Worm (Caenorhabditis elegans) whole organism, late embryonic: ENCODE results near the gene H19J13.2.

ENCODE experiments used
- C08G9.2 ChIP-seq: sonication (generic microtip); optimal IDR thresholded peaks from 2 replicates; lab custom pipeline; 2016; ENCODE audit warnings: mild to moderate bottlenecking, missing genetic modification characterization, moderate library complexity, missing compliant biosample characterization
- F13H6.1 ChIP-seq: sonication (generic microtip); optimal IDR thresholded peaks from 2 replicates; lab custom pipeline; 2016; ENCODE audit warnings: missing genetic modification characterization, missing compliant biosample characterization
- K02D7.2 ChIP-seq: sonication (generic microtip); optimal IDR thresholded peaks from 2 replicates; lab custom pipeline; 2017; ENCODE audit warnings: mild to moderate bottlenecking, missing genetic modification characterization, missing compliant biosample characterization
- K09A11.1 ChIP-seq: sonication (generic microtip); optimal IDR thresholded peaks from 2 replicates; lab custom pipeline; 2017; ENCODE audit warnings: antibody characterized with exemption, mild to moderate bottlenecking, missing genetic modification characterization, missing compliant biosample characterization; ENCODE audit not compliant: insufficient read depth
- ahr-1 ChIP-seq: sonication (generic microtip); optimal IDR thresholded peaks from 2 replicates; lab custom pipeline; 2016; ENCODE audit warnings: missing genetic modification characterization, missing compliant biosample characterization
- ceh-14 ChIP-seq: sonication (generic microtip); optimal IDR thresholded peaks from 2 replicates; lab custom pipeline; 2016; ENCODE audit warnings: missing genotype, missing genetic modification characterization, missing compliant biosample characterization
- ceh-18 ChIP-seq: sonication (generic microtip); optimal IDR thresholded peaks from 2 replicates; lab custom pipeline; 2016; ENCODE audit warnings: missing genetic modification characterization, missing compliant biosample characterization
- ceh-19 ChIP-seq: fragments of 200-800 bp; sonication (Bioruptor generic); optimal IDR thresholded peaks from 2 replicates; lab custom pipeline; 2018; ENCODE audit warnings: mild to moderate bottlenecking, missing genetic modification characterization, missing compliant biosample characterization
- ceh-24 ChIP-seq: sonication (generic microtip); optimal IDR thresholded peaks from 2 replicates; lab custom pipeline; 2016; ENCODE audit warnings: mild to moderate bottlenecking, missing genetic modification characterization, missing compliant biosample characterization
- ceh-9 ChIP-seq: sonication (generic microtip); optimal IDR thresholded peaks from 2 replicates; lab custom pipeline; 2016; ENCODE audit warnings: mild to moderate bottlenecking, missing genetic modification characterization, inconsistent platforms, missing compliant biosample characterization
- che-1 ChIP-seq: sonication (generic microtip); optimal IDR thresholded peaks from 2 replicates; lab custom pipeline; 2016; ENCODE audit warnings: mild to moderate bottlenecking, missing genetic modification characterization, missing compliant biosample characterization
- dmd-4 ChIP-seq: sonication (generic microtip); optimal IDR thresholded peaks from 2 replicates; lab custom pipeline; 2016; ENCODE audit warnings: borderline replicate concordance, missing genetic modification characterization, missing compliant biosample characterization
- dve-1 ChIP-seq: sonication (generic microtip); optimal IDR thresholded peaks from 2 replicates; lab custom pipeline; 2017; ENCODE audit warnings: antibody characterized with exemption, mild to moderate bottlenecking, missing genetic modification characterization, missing compliant biosample characterization
- elt-2 ChIP-seq: sonication (generic microtip); optimal IDR thresholded peaks from 2 replicates; lab custom pipeline; 2016; ENCODE audit warnings: missing genetic modification reagents, missing genetic modification characterization, missing compliant biosample characterization
- elt-4 ChIP-seq: sonication (generic microtip); optimal IDR thresholded peaks from 2 replicates; lab custom pipeline; 2016; ENCODE audit warnings: missing genetic modification characterization, missing compliant biosample characterization
- ets-4 ChIP-seq: sonication (generic microtip); optimal IDR thresholded peaks from 2 replicates; lab custom pipeline; 2016; ENCODE audit warnings: missing genetic modification characterization, missing compliant biosample characterization
- eyg-1 ChIP-seq: sonication (generic microtip); optimal IDR thresholded peaks from 2 replicates; lab custom pipeline; 2016; ENCODE audit warnings: missing genotype, missing genetic modification characterization, missing compliant biosample characterization
- fax-1 ChIP-seq: sonication (generic microtip); optimal IDR thresholded peaks from 2 replicates; lab custom pipeline; 2016; ENCODE audit warnings: missing genotype, missing genetic modification characterization, missing compliant biosample characterization
- fkh-6 ChIP-seq: sonication (generic microtip); optimal IDR thresholded peaks from 2 replicates; lab custom pipeline; 2016; ENCODE audit warnings: missing genetic modification characterization, missing compliant biosample characterization
- gmeb-2 ChIP-seq: sonication (generic microtip); optimal IDR thresholded peaks from 2 replicates; lab custom pipeline; 2016; ENCODE audit warnings: missing genetic modification characterization, inconsistent platforms, missing compliant biosample characterization
- hlh-13 ChIP-seq: fragments of 200-800 bp; sonication (Bioruptor generic); optimal IDR thresholded peaks from 2 replicates; lab custom pipeline; 2018; ENCODE audit warnings: mild to moderate bottlenecking, missing genetic modification characterization, missing compliant biosample characterization
- hlh-15 ChIP-seq: sonication (generic microtip); optimal IDR thresholded peaks from 2 replicates; lab custom pipeline; 2016; ENCODE audit warnings: missing genetic modification characterization, missing compliant biosample characterization
- hlh-6 ChIP-seq: sonication (generic microtip); optimal IDR thresholded peaks from 2 replicates; lab custom pipeline; 2016; ENCODE audit warnings: missing genotype, missing genetic modification characterization, missing compliant biosample characterization
- lim-6 ChIP-seq: sonication (generic microtip); optimal IDR thresholded peaks from 2 replicates; lab custom pipeline; 2016; ENCODE audit warnings: missing genetic modification characterization, missing compliant biosample characterization
- lin-11 ChIP-seq: fragments of 200-800 bp; sonication (Bioruptor generic); optimal IDR thresholded peaks from 2 replicates; lab custom pipeline; 2018; ENCODE audit warnings: mild to moderate bottlenecking, missing genetic modification characterization, missing compliant biosample characterization
- madf-2 ChIP-seq: sonication (generic microtip); optimal IDR thresholded peaks from 2 replicates; lab custom pipeline; 2017; ENCODE audit warnings: missing genetic modification characterization, missing compliant biosample characterization
- mec-3 ChIP-seq: sonication (generic microtip); optimal IDR thresholded peaks from 2 replicates; lab custom pipeline; 2016; ENCODE audit warnings: borderline replicate concordance, missing genetic modification characterization, missing compliant biosample characterization
- nfya-1 ChIP-seq: sonication (generic microtip); optimal IDR thresholded peaks from 2 replicates; lab custom pipeline; 2017; ENCODE audit warnings: missing genetic modification characterization, mild to moderate bottlenecking, missing compliant biosample characterization, antibody characterized with exemption, moderate library complexity
- npax-4 ChIP-seq: sonication (generic microtip); optimal IDR thresholded peaks from 2 replicates; lab custom pipeline; 2016; ENCODE audit warnings: missing genetic modification characterization, missing compliant biosample characterization
- ref-2 ChIP-seq: sonication (generic microtip); optimal IDR thresholded peaks from 2 replicates; lab custom pipeline; 2016; ENCODE audit warnings: missing genetic modification characterization, missing compliant biosample characterization
- rnt-1 ChIP-seq: sonication (generic microtip); optimal IDR thresholded peaks from 2 replicates; lab custom pipeline; 2016; ENCODE audit warnings: missing genetic modification characterization, missing compliant biosample characterization
- sox-2 ChIP-seq: fragments of 200-800 bp; sonication (Bioruptor generic); IDR thresholded peaks from 2 replicates; pipeline ENCODE4 v1.3.6; 2022; ENCODE audit warnings: missing genetic modification reagents, missing genetic modification characterization, missing compliant biosample characterization
- sox-4 ChIP-seq: sonication (generic microtip); optimal IDR thresholded peaks from 2 replicates; lab custom pipeline; 2017; ENCODE audit warnings: mild to moderate bottlenecking, missing genetic modification characterization, inconsistent platforms, missing compliant biosample characterization
- syd-9 ChIP-seq: sonication (generic microtip); optimal IDR thresholded peaks from 2 replicates; lab custom pipeline; 2016; ENCODE audit warnings: mild to moderate bottlenecking, missing genetic modification characterization, moderate library complexity, missing compliant biosample characterization
- tbx-2 ChIP-seq: sonication (generic microtip); optimal IDR thresholded peaks from 2 replicates; lab custom pipeline; 2016; ENCODE audit warnings: missing genetic modification characterization, missing compliant biosample characterization
- tbx-7 ChIP-seq: sonication (generic microtip); optimal IDR thresholded peaks from 2 replicates; lab custom pipeline; 2016; ENCODE audit warnings: missing genotype, missing genetic modification characterization, missing compliant biosample characterization
- ttx-3 ChIP-seq: sonication (generic microtip); optimal IDR thresholded peaks from 2 replicates; lab custom pipeline; 2016; ENCODE audit warnings: missing genetic modification reagents, missing genetic modification characterization, missing compliant biosample characterization
- unc-3 ChIP-seq, 2 experiments: fragments of 200-800 bp in 1 of 2; sonication (Bioruptor generic) in 1 of 2; sonication (generic microtip) in 1 of 2; conservative IDR thresholded peaks in 1 of 2; optimal IDR thresholded peaks in 1 of 2; 2 replicates each; pipeline versions ENCODE4 v1.3.6 to Lab custom; 2016 to 2022; ENCODE audit warnings: missing compliant biosample characterization in 2 of 2, missing genetic modification characterization in 2 of 2, missing genetic modification reagents in 1 of 2
- unc-55 ChIP-seq: sonication (generic microtip); optimal IDR thresholded peaks from 2 replicates; lab custom pipeline; 2017; ENCODE audit warnings: missing biosample characterization, missing genetic modification reagents, missing genetic modification characterization
- zip-5 ChIP-seq: sonication (generic microtip); optimal IDR thresholded peaks from 2 replicates; lab custom pipeline; 2016; ENCODE audit warnings: missing genetic modification characterization, missing compliant biosample characterization
- ztf-16 ChIP-seq: sonication (generic microtip); optimal IDR thresholded peaks from 2 replicates; lab custom pipeline; 2017; ENCODE audit warnings: missing genetic modification characterization, missing compliant biosample characterization

The H19J13.2 gene

ce11 chrX:12275577-12275976 lies 1.8 kb upstream of the H19J13.2 start, which contains the start of gene C04B4.6:
TSS of gene C04B4.6 (minus strand) at chrX:12275677.
- TF ChIP-seq ets-4 (tag; lab: Kevin White, UChicago) (no peak), tbx-7 (no peak), dve-1 (no peak), fkh-6 (no peak), madf-2 (tag; lab: Kevin White, UChicago) (no peak), elt-2 (tag; lab: Kevin White, UChicago) (no peak), K02D7.2 (no peak), hlh-6 (tag; lab: Kevin White, UChicago) (no peak), syd-9 (tag; lab: Kevin White, UChicago) (no peak), K09A11.1 (tag; lab: Kevin White, UChicago) (no peak), lin-11 (no peak), F13H6.1 (no peak), npax-4 (tag; lab: Kevin White, UChicago) (no peak), hlh-13 (GFP tag; lab: Kevin White, UChicago) (no peak)
- TF ChIP-seq, all 69 proteins: peak for 0

ce11 chrX:12270841-12271240 lies 2.9 kb downstream of the H19J13.2 start, which contains the start of gene otpl-8:
TSS of gene otpl-8 (minus strand) at chrX:12270941.
- TF ChIP-seq che-1, result no peak
- no peak for TF ChIP-seq hlh-13 (GFP tag; lab: Kevin White, UChicago)
- TF ChIP-seq fax-1 (tag; lab: Kevin White, UChicago), result no peak
- no peak for TF ChIP-seq gmeb-2 (tag; lab: Kevin White, UChicago)
- no peak for TF ChIP-seq elt-4 (tag; lab: Kevin White, UChicago)
- no peak for TF ChIP-seq tbx-2 (tag; lab: Kevin White, UChicago)
- no peak for TF ChIP-seq unc-3 (GFP tag; conservative IDR thresholded peaks at IDR 0.05; lab: Robert Waterston, UW)
- no peak for TF ChIP-seq unc-3 (tag; optimal IDR thresholded peaks at IDR 0.05; lab: Kevin White, UChicago)
- TF ChIP-seq ceh-9, result no peak
- no peak for TF ChIP-seq ahr-1 (tag; lab: Kevin White, UChicago)
- no peak for TF ChIP-seq nfya-1
- no peak for TF ChIP-seq hlh-6 (tag; lab: Kevin White, UChicago)
- no peak for TF ChIP-seq ceh-19 (GFP tag; lab: Kevin White, UChicago)
- TF ChIP-seq unc-55 (GFP tag; lab: Kevin White, UChicago), result no peak
- no peak for TF ChIP-seq eyg-1
- no peak for TF ChIP-seq ztf-16 (tag; lab: Kevin White, UChicago)
- no peak for TF ChIP-seq hlh-15

ce11 chrX:12260381-12260931 lies 13.3 kb downstream of the H19J13.2 start, which contains the start of gene E01G6.1:
TSS of gene E01G6.1 (plus strand) at chrX:12260881.
- TF ChIP-seq syd-9 (tag; lab: Kevin White, UChicago) (no peak), mec-3 (no peak), ahr-1 (tag; lab: Kevin White, UChicago) (no peak), hlh-6 (tag; lab: Kevin White, UChicago) (no peak), madf-2 (tag; lab: Kevin White, UChicago) (no peak), sox-4 (tag; lab: Kevin White, UChicago) (no peak), ceh-18 (tag; lab: Kevin White, UChicago) (no peak), sox-2 (no peak), rnt-1 (tag; lab: Kevin White, UChicago) (no peak), lim-6 (tag; lab: Kevin White, UChicago) (no peak), dmd-4 (tag; lab: Kevin White, UChicago) (no peak), zip-5 (tag; lab: Kevin White, UChicago) (no peak), elt-4 (tag; lab: Kevin White, UChicago) (no peak), C08G9.2 (tag; lab: Kevin White, UChicago) (no peak), ttx-3 (no peak), nfya-1 (no peak), ceh-24 (tag; lab: Kevin White, UChicago) (no peak), ceh-14 (tag; lab: Kevin White, UChicago) (no peak), lin-11 (no peak), ref-2 (tag; lab: Kevin White, UChicago) (no peak)
